Fruit fly (Drosophila melanogaster) whole organism, wandering third instar larva: ENCODE results near the gene Sry-beta.

Source experiments
- Hr78 ChIP-seq: fragments of >200 bp; optimal IDR thresholded peaks from 2 replicates; lab custom pipeline; 2017; ENCODE audit warnings: missing biosample characterization, missing genetic modification characterization
- Mio ChIP-seq: sonication (Bioruptor generic); optimal IDR thresholded peaks from 2 replicates; lab custom pipeline; 2016; ENCODE audit warnings: missing biosample characterization, missing genetic modification characterization
- Myc ChIP-seq: fragments of >200 bp; optimal IDR thresholded peaks from 2 replicates; lab custom pipeline; 2017
- br ChIP-seq: fragments of 200-800 bp; sonication (Bioruptor generic); optimal IDR thresholded peaks from 2 replicates; lab custom pipeline; 2016; ENCODE audit warnings: missing biosample characterization, missing genetic modification characterization
- brk ChIP-seq: fragments of 200-800 bp; sonication (Bioruptor generic); optimal IDR thresholded peaks from 2 replicates; lab custom pipeline; 2016; ENCODE audit warnings: missing biosample characterization, mild to moderate bottlenecking, missing genetic modification characterization
- dl ChIP-seq, 2 experiments: fragments of 175-275, 200-275 bp in 1 of 2; fragments of 200-275 bp in 1 of 2; sonication (Bioruptor generic); optimal IDR thresholded peaks; lab custom pipeline; 2018; ENCODE audit warnings: mild to moderate bottlenecking in 2 of 2, missing biosample characterization in 2 of 2, missing genetic modification characterization in 2 of 2, moderate library complexity in 2 of 2; ENCODE audit not compliant: partially characterized antibody in 2 of 2, insufficient read depth in 1 of 2
- foxo ChIP-seq, 2 experiments: fragments of 200-800 bp; sonication (Bioruptor generic); optimal IDR thresholded peaks; 2 replicates in 1 of 2; 3 replicates in 1 of 2; lab custom pipeline; 2016 to 2017; ENCODE audit warnings: missing biosample characterization in 2 of 2, missing genetic modification characterization in 2 of 2
- h ChIP-seq: fragments of 200-800 bp; sonication (Bioruptor generic); optimal IDR thresholded peaks from 3 replicates; lab custom pipeline; 2016; ENCODE audit warnings: missing biosample characterization, mild to moderate bottlenecking, missing genetic modification characterization
- pan ChIP-seq: fragments of >200 bp; optimal IDR thresholded peaks from 2 replicates; lab custom pipeline; 2017
- psq ChIP-seq: fragments of 200-800 bp; sonication (Bioruptor generic); optimal IDR thresholded peaks from 3 replicates; lab custom pipeline; 2017; ENCODE audit warnings: missing biosample characterization, mild to moderate bottlenecking, missing genetic modification characterization, moderate library complexity

- TF ChIP-seq foxo (GFP tag; optimal IDR thresholded peaks at IDR 0.05; lab: Kevin White, UChicago) = peak in 1 of 2 experiments; percentile 52
- TF ChIP-seq Hr78 = no peak
- no peak for TF ChIP-seq dl (GFP tag; optimal IDR thresholded peaks at IDR 0.05; lab: Kevin White, UChicago; ENCODE audit: insufficient read depth in 1 of 2, partially characterized antibody in 2 of 2)
- no peak for TF ChIP-seq Mio (GFP tag; lab: Kevin White, UChicago)
- TF ChIP-seq pan (lab: Kevin White, UChicago) = no peak
- peak; percentile 51 for TF ChIP-seq h (GFP tag; lab: Kevin White, UChicago)
- TF ChIP-seq Myc (lab: Kevin White, UChicago) = peak; percentile 1
- no peak for TF ChIP-seq brk (GFP tag; lab: Kevin White, UChicago)
- peak; percentile 4 for TF ChIP-seq br (GFP tag; lab: Kevin White, UChicago)
- no peak for TF ChIP-seq psq (GFP tag; lab: Kevin White, UChicago)
Observed at dm6 chr3R:30014977-30015514, 24.5 kb upstream of the Sry-beta start, which contains the start of gene CG7920.
